Worm (Caenorhabditis elegans) whole organism, L2 larva: ENCODE data around the gene K09E2.2.

ENCODE experiments used
- aly-2 ChIP-seq: fragments of 150-350 bp; optimal IDR thresholded peaks from 2 replicates; lab custom pipeline; 2014; ENCODE audit warnings: missing biosample characterization, missing genetic modification characterization
- ceh-82 ChIP-seq: fragments of 150-350 bp; optimal IDR thresholded peaks from 2 replicates; lab custom pipeline; 2014; ENCODE audit warnings: missing biosample characterization, missing genetic modification characterization
- egl-27 ChIP-seq: sonication (generic microtip); optimal IDR thresholded peaks from 3 replicates; lab custom pipeline; 2017; ENCODE audit warnings: missing biosample characterization, missing genetic modification reagents, missing genetic modification characterization
- elt-1 ChIP-seq: fragments of 150-350 bp; optimal IDR thresholded peaks from 2 replicates; lab custom pipeline; 2014; ENCODE audit warnings: missing biosample characterization, missing genetic modification characterization
- lin-13 ChIP-seq: fragments of 150-350 bp; optimal IDR thresholded peaks from 2 replicates; lab custom pipeline; 2014; ENCODE audit warnings: missing biosample characterization, missing genetic modification reagents, missing genetic modification characterization
- lin-39 ChIP-seq: fragments of 150-350 bp; optimal IDR thresholded peaks from 2 replicates; lab custom pipeline; 2014; ENCODE audit warnings: missing biosample characterization, missing genetic modification reagents, missing genetic modification characterization
- nhr-12 ChIP-seq: fragments of 150-350 bp; optimal IDR thresholded peaks from 2 replicates; lab custom pipeline; 2014; ENCODE audit warnings: missing biosample characterization, missing genetic modification characterization
- nhr-21 ChIP-seq: fragments of 150-350 bp; optimal IDR thresholded peaks from 2 replicates; lab custom pipeline; 2014; ENCODE audit warnings: missing biosample characterization, missing genetic modification characterization
- nhr-237 ChIP-seq: fragments of 150-350 bp; optimal IDR thresholded peaks from 2 replicates; lab custom pipeline; 2014; ENCODE audit warnings: missing biosample characterization, missing genetic modification characterization
- nhr-77 ChIP-seq: fragments of 150-350 bp; optimal IDR thresholded peaks from 2 replicates; lab custom pipeline; 2014; ENCODE audit warnings: missing biosample characterization, missing genetic modification characterization
- unc-55 ChIP-seq: fragments of 150-350 bp; sonication (generic microtip); optimal IDR thresholded peaks from 3 replicates; lab custom pipeline; 2014; ENCODE audit warnings: missing biosample characterization, missing genetic modification reagents, missing genetic modification characterization
- ztf-11 ChIP-seq: sonication (generic microtip); optimal IDR thresholded peaks from 2 replicates; lab custom pipeline; 2017; ENCODE audit warnings: missing biosample characterization, missing genetic modification characterization

DNA sequence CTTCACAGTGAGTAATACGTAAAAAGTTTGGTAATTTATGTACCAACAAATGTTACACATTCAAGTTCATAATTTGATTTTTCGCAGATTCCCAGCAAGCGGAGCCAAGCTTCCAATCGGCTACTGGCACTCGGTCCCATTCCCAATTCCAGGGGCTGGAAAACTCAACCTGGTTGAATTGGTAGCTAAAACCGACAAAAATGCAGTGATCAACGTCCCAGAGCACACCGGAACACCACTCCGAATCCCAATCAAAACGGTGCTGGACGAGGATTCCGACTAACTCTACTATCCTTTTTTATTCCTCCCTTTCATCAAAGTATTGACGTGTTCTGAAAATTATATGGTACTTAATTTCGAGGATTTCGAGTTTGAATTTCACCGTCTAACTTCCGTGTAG is 4.5 kb downstream of the K09E2.2 start:
- no peak for TF ChIP-seq nhr-21 (tag; lab: Kevin White, UChicago)
- no peak for TF ChIP-seq aly-2 (tag; lab: Kevin White, UChicago)
- no peak for TF ChIP-seq unc-55 (GFP tag; lab: Kevin White, UChicago)
- TF ChIP-seq nhr-12 (tag; lab: Kevin White, UChicago), result no peak
- TF ChIP-seq lin-39 (tag; lab: Kevin White, UChicago), result no peak
- no peak for TF ChIP-seq nhr-237 (tag; lab: Kevin White, UChicago)
- TF ChIP-seq lin-13 (GFP tag; lab: Kevin White, UChicago), result no peak
- no peak for TF ChIP-seq ceh-82
- no peak for TF ChIP-seq ztf-11
- TF ChIP-seq elt-1, result no peak
- TF ChIP-seq nhr-77 (tag; lab: Kevin White, UChicago), result no peak
- no peak for TF ChIP-seq egl-27
